Worm (Caenorhabditis elegans) whole organism, L4/young adult: Measurements from ENCODE around the gene fic-1.
"Not testable (repeated sequence)": the region's sequence is repeated elsewhere in the genome, so short reads cannot be mapped to it uniquely, and the experiment has no call there.

ENCODE experiments used
- W03F9.2 ChIP-seq: fragments of 150-350 bp; optimal IDR thresholded peaks from 2 replicates; lab custom pipeline; 2014; ENCODE audit warnings: missing biosample characterization, missing genetic modification characterization
- dao-5 ChIP-seq: sonication (generic microtip); optimal IDR thresholded peaks from 2 replicates; lab custom pipeline; 2016; ENCODE audit warnings: missing genotype, missing genetic modification characterization, moderate library complexity, missing compliant biosample characterization
- him-1 ChIP-seq: sonication (generic microtip); optimal IDR thresholded peaks from 2 replicates; lab custom pipeline; 2016; ENCODE audit warnings: missing genotype, missing genetic modification reagents, missing genetic modification characterization, missing compliant biosample characterization

The fic-1 gene

ce11 chrIV:10918877-10919560 is 18.2 kb upstream of the fic-1 start:
- TF ChIP-seq W03F9.2 (peak; percentile 82), dao-5 (tag; lab: Kevin White, UChicago) (no peak), him-1 (tag; lab: Kevin White, UChicago) (no peak)

- no peak for TF ChIP-seq him-1 (tag; lab: Kevin White, UChicago)
Observed at ce11 chrIV:10919770-10920169, 17.5 kb upstream of the fic-1 start, which contains the start of gene rbr-2. TSS of gene rbr-2 (plus strand) at chrIV:10920070.

DNA sequence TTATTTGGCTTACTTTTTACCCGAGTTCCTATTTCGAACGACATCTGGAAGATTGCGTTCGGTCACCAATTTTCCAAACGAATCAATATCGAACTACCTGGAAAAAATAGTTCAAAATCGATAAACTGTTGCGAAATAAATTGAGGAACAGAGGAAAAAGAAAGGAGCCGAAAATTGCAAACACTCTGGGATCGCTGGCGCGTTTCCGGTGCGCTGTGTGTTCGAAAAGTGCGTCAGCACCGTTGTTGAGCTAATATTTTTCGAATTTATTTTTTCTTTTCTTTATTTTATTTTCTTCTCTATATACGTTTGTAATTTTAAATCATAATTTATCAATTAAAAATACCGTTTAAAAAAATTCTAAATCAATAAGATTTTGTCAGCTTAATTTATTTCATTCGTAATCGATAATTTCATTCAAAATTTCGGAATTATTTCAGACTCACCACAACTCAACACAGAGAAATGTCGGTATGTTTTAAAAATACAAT is 4.1 kb upstream of the fic-1 start, which contains the start of the genes dnc-1 and lsm-7:
Gene dnc-1, minus strand, starts transcription at position 142 of the 491 bp plus-strand sequence.
Gene lsm-7, plus strand, starts transcription at position 441 of the 491 bp plus-strand sequence.
- TF ChIP-seq dao-5 (tag; lab: Kevin White, UChicago): no peak
- TF ChIP-seq him-1 (tag; lab: Kevin White, UChicago): peak; percentile 21
- peak; percentile 81 for TF ChIP-seq W03F9.2

DNA sequence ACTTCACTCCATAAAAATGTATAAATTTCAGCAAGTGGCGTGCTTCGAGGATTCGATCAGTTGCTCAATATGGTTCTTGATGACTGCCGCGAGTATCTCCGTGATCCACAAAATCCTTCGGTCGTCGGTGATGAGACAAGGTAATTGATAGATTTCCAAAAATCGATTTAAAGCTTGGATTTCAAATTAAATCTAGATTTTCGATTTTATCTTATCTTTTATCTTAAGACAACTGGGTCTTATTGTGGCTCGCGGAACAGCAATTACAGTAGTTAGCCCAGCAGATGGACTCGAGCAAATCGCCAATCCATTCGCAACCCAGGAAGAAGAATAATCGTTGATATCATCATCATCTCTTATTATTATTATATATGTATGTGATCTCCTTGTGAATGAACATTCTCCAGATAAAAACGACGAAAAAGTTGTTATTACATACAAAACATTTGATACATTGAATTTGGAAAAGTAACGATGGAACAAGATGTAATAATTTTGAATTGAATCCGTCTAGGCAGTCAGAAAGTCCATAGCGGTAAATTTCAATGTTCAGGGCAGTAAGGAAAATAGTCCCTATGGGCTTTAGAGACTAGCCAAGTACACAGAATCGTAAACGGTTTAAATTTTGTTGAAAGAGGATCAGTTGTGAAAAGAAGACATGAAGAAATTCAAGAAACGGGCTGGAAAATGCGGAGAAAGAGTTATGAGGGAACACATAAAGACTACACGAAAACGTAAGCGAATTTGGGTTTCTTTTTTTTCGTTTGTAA is 3.3 kb upstream of the fic-1 start:
- TF ChIP-seq dao-5 (tag; lab: Kevin White, UChicago) (no peak), him-1 (tag; lab: Kevin White, UChicago) (peak; percentile 11), W03F9.2 (peak; percentile 8)

ce11 chrIV:10934786-10935185 is 2.5 kb upstream of the fic-1 start:
- TF ChIP-seq him-1 (tag; lab: Kevin White, UChicago): no peak
- no peak for TF ChIP-seq W03F9.2
- no peak for TF ChIP-seq dao-5 (tag; lab: Kevin White, UChicago)

ce11 chrIV:10935336-10935735 is 1.9 kb upstream of the fic-1 start:
- TF ChIP-seq W03F9.2 (peak; percentile 81), dao-5 (tag; lab: Kevin White, UChicago) (no peak), him-1 (tag; lab: Kevin White, UChicago) (peak; percentile 70)

ce11 chrIV:10935853-10936491 is 1.3 kb upstream of the fic-1 start, which contains the start of gene lgg-2:
TSS of gene lgg-2 (minus strand) at chrIV:10935903.
- TF ChIP-seq dao-5 (tag; lab: Kevin White, UChicago) (peak; percentile 4), him-1 (tag; lab: Kevin White, UChicago) (peak; percentile 38), W03F9.2 (peak; percentile 83)

DNA sequence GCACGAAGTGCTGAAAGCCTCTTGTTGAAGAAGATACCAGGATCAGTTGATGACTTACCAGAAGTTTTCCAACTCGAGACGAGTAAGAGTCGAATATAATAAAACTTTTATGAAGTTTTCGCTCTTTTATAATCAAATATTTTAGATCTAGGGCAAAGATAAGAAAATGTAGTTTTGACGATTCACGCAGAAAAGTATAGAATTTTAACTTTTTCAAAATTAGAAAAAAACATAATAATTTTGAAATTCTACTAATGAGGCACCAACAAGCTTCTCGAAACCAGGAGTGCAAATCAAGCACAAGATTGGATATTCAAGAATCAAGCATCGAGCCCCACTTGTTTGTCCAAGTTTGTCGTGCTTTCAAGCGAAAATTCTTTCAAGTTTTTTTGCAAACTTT is 11.5 kb downstream of the fic-1 start, which contains the start of gene Y69E1A.1:
Gene Y69E1A.1, minus strand, starts transcription at position 101 of the 400 bp plus-strand sequence.
- no peak for TF ChIP-seq dao-5 (tag; lab: Kevin White, UChicago)
- no peak for TF ChIP-seq W03F9.2
- no peak for TF ChIP-seq him-1 (tag; lab: Kevin White, UChicago)

ce11 chrIV:10949510-10949909 is 12.3 kb downstream of the fic-1 start, which contains the start of gene nsph-3.1:
TSS of gene nsph-3.1 (plus strand) at chrIV:10949810.
- no peak for TF ChIP-seq him-1 (tag; lab: Kevin White, UChicago)
- no peak for TF ChIP-seq W03F9.2

ce11 chrIV:10950363-10951214 is 13.3 kb downstream of the fic-1 start:
- TF ChIP-seq W03F9.2: no peak
- no peak for TF ChIP-seq dao-5 (tag; lab: Kevin White, UChicago)
- TF ChIP-seq him-1 (tag; lab: Kevin White, UChicago): no peak

DNA sequence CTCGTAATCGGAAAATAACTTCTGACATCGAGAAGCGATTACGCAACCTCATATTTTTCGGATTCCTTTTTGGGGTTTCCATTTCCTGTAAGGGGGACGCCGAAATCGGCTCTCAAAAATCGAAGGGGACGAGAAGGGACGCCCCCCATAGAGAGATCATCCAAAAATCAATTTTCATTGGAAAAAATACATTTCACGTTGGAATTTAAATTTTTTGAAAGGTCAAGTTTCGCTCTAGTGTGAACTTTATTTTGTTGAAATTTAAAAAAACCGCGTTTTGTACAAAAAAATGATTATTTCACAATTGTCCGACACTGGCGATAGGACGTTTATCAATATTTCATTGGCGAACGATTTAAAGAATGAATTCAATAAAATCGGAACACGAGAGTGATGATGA is 14.7 kb downstream of the fic-1 start, which contains the start of gene Y69E1A.3:
Gene Y69E1A.3, plus strand, starts transcription at position 301 of the 400 bp plus-strand sequence.
- no peak for TF ChIP-seq W03F9.2
- no peak for TF ChIP-seq dao-5 (tag; lab: Kevin White, UChicago)
- TF ChIP-seq him-1 (tag; lab: Kevin White, UChicago): no peak

DNA sequence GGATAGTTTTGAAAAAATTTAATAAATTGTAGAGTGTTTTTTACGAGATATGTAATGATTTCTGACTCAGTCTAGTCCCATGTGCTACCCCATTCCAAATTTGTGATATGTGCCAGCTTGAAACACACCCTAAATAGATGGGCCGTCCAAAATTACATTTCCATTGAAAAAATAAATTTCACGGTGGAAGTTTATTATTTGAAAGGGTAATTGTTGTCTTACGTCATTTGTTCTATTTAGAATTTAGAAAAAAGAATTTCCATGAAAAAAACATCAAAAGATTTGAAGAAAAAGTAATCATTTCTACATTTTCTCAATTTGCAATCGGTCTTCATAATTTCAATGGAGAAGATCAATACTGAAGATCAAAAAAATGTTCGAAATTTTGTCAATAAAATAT is 17.7 kb downstream of the fic-1 start, which contains the start of gene Y69E1A.4:
Gene Y69E1A.4, plus strand, starts transcription at position 301 of the 400 bp plus-strand sequence.
- TF ChIP-seq W03F9.2; dao-5 (tag; lab: Kevin White, UChicago); him-1 (tag; lab: Kevin White, UChicago): not testable (repeated sequence)
